Worm (Caenorhabditis elegans): ENCODE data around the gene clec-241.

ce11 chrV:17035850-17036249 is 22.7 kb upstream of the clec-241 start, which contains the start of gene srz-94:
- TF ChIP-seq elt-3 (tag; optimal IDR thresholded peaks at IDR 0.05) (no peak), fos-1 (tag; optimal IDR thresholded peaks at IDR 0.05) (no peak), lin-39 (tag; optimal IDR thresholded peaks at IDR 0.05) (no peak), fkh-2 (tag; optimal IDR thresholded peaks at IDR 0.05) (no peak), nhr-28 (tag; optimal IDR thresholded peaks at IDR 0.05) (no peak), unc-39 (tag; optimal IDR thresholded peaks at IDR 0.05) (no peak), ceh-9 (tag; optimal IDR thresholded peaks at IDR 0.05) (no peak), nhr-25 (tag; optimal IDR thresholded peaks at IDR 0.05) (no peak), snpc-4 (tag; optimal IDR thresholded peaks at IDR 0.05) (no peak)
